Fruit fly (Drosophila melanogaster) whole organism, embryonic: ENCODE data around the gene mAChR-C.

ENCODE experiments used
- ATbp ChIP-seq: fragments of 200-800 bp; sonication (Bioruptor generic); optimal IDR thresholded peaks from 2 replicates; lab custom pipeline; 2017; ENCODE audit warnings: missing biosample characterization, mild to moderate bottlenecking, missing genetic modification characterization, missing genetic modification reagents
- CG10147 ChIP-seq: fragments of 200-800 bp; sonication (Bioruptor generic); optimal IDR thresholded peaks from 2 replicates; lab custom pipeline; 2019; ENCODE audit warnings: missing biosample characterization, mild to moderate bottlenecking, missing genetic modification characterization, moderate library complexity
- CG10209 ChIP-seq: fragments of 200-800 bp; sonication (Bioruptor generic); optimal IDR thresholded peaks from 3 replicates; lab custom pipeline; 2017; ENCODE audit warnings: missing biosample characterization, mild to moderate bottlenecking, missing genetic modification characterization, missing genetic modification reagents
- CG10321 ChIP-seq: fragments of 200-800 bp; sonication (Bioruptor generic); IDR thresholded peaks from 2 replicates; pipeline ENCODE4 v1.3.6; 2022; ENCODE audit warnings: missing biosample characterization, missing genetic modification characterization
- CG11695 ChIP-seq: fragments of 200-800 bp; sonication (Bioruptor generic); IDR thresholded peaks from 3 replicates; pipeline ENCODE4 v1.3.6; 2022; ENCODE audit warnings: missing biosample characterization, missing genetic modification characterization
- CG16779 ChIP-seq: fragments of 200-800 bp; sonication (Bioruptor generic); IDR thresholded peaks from 2 replicates; pipeline ENCODE4 v1.3.6; 2022; ENCODE audit warnings: missing biosample characterization, missing genetic modification characterization
- CG17912 ChIP-seq: fragments of 200-800 bp; sonication (Bioruptor generic); optimal IDR thresholded peaks from 2 replicates; lab custom pipeline; 2018; ENCODE audit warnings: missing biosample characterization, mild to moderate bottlenecking, missing genetic modification characterization
- CG1792 ChIP-seq: fragments of 200-800 bp; sonication (Bioruptor generic); optimal IDR thresholded peaks from 2 replicates; lab custom pipeline; 2016; ENCODE audit warnings: missing biosample characterization, missing genetic modification characterization
- CG2120 ChIP-seq: fragments of 200-800 bp; sonication (Bioruptor generic); optimal IDR thresholded peaks from 3 replicates; lab custom pipeline; 2016; ENCODE audit warnings: missing biosample characterization, missing genetic modification characterization
- CG31224 ChIP-seq: fragments of 200-800 bp; sonication (Bioruptor generic); IDR thresholded peaks from 2 replicates; pipeline ENCODE4 v1.3.6; 2022; ENCODE audit warnings: missing biosample characterization, missing genetic modification characterization
- CG43689 ChIP-seq: fragments of 200-800 bp; sonication (Bioruptor generic); IDR thresholded peaks from 2 replicates; pipeline ENCODE4 v1.3.6; 2022; ENCODE audit warnings: missing biosample characterization, missing genetic modification characterization
- CG4820 ChIP-seq: fragments of 200-800 bp; sonication (Bioruptor generic); optimal IDR thresholded peaks from 3 replicates; lab custom pipeline; 2016; ENCODE audit warnings: missing biosample characterization, missing genetic modification characterization
- CG6689 ChIP-seq: fragments of 200-800 bp; sonication (Bioruptor generic); IDR thresholded peaks from 2 replicates; pipeline ENCODE4 v1.3.6; 2022; ENCODE audit warnings: missing biosample characterization, missing genetic modification characterization
- CG8478 ChIP-seq: fragments of >200 bp; optimal IDR thresholded peaks from 2 replicates; lab custom pipeline; 2018
- CG8944 ChIP-seq: fragments of 200-800 bp; sonication (Bioruptor generic); optimal IDR thresholded peaks from 3 replicates; lab custom pipeline; 2016; ENCODE audit warnings: missing biosample characterization, missing genetic modification characterization
- CHES-1-like ChIP-seq: fragments of 200-800 bp; sonication (Bioruptor generic); optimal IDR thresholded peaks from 2 replicates; lab custom pipeline; 2016; ENCODE audit warnings: missing biosample characterization, missing genetic modification characterization
- CTCF ChIP-seq: fragments of 200-800 bp; sonication (Bioruptor generic); optimal IDR thresholded peaks from 2 replicates; lab custom pipeline; 2017; ENCODE audit warnings: missing biosample characterization, mild to moderate bottlenecking, missing genetic modification characterization, moderate library complexity
- CkIIα-i1 ChIP-seq: fragments of 200-800 bp; sonication (Bioruptor generic); IDR thresholded peaks from 2 replicates; pipeline ENCODE4 v1.3.6; 2022; ENCODE audit warnings: missing biosample characterization, missing genetic modification characterization
- Dbx ChIP-seq: fragments of 200-800 bp; sonication (Bioruptor generic); IDR thresholded peaks from 3 replicates; pipeline ENCODE4 v1.3.6; 2022; ENCODE audit warnings: missing biosample characterization, missing genetic modification characterization
- Dp ChIP-seq: fragments of 200-800 bp; sonication (Bioruptor generic); optimal IDR thresholded peaks from 2 replicates; lab custom pipeline; 2018; ENCODE audit warnings: missing biosample characterization, mild to moderate bottlenecking, missing genetic modification characterization, moderate library complexity
- Ets65A ChIP-seq: fragments of 200-800 bp; sonication (Bioruptor generic); peaks from one replicate; lab custom pipeline; 2016; ENCODE audit warnings: missing biosample characterization, missing genetic modification characterization
- Gsc ChIP-seq: fragments of 200-800 bp; sonication (Bioruptor generic); IDR thresholded peaks from 2 replicates; pipeline ENCODE4 v1.3.6; 2022; ENCODE audit warnings: missing biosample characterization, missing genetic modification characterization
- Gug ChIP-seq: fragments of 200-800 bp; sonication (Bioruptor generic); IDR thresholded peaks from 4 replicates; pipeline ENCODE4 v1.3.6; 2022; ENCODE audit warnings: missing biosample characterization, missing genetic modification characterization
- HHEX ChIP-seq: fragments of 200-800 bp; sonication (Bioruptor generic); optimal IDR thresholded peaks from 3 replicates; lab custom pipeline; 2017; ENCODE audit warnings: missing biosample characterization, mild to moderate bottlenecking, missing genetic modification characterization, missing genetic modification reagents
- HLH3B ChIP-seq: fragments of 200-800 bp; sonication (Bioruptor generic); IDR thresholded peaks from 2 replicates; pipeline ENCODE4 v1.3.6; 2022; ENCODE audit warnings: missing biosample characterization, missing genetic modification characterization
- HLH4C ChIP-seq: fragments of 200-800 bp; sonication (Bioruptor generic); IDR thresholded peaks from 3 replicates; pipeline ENCODE4 v1.3.6; 2022; ENCODE audit warnings: missing biosample characterization, missing genetic modification characterization; ENCODE audit not compliant: partially characterized antibody
- HmgZ ChIP-seq: fragments of 200-800 bp; sonication (Bioruptor generic); optimal IDR thresholded peaks from 2 replicates; lab custom pipeline; 2018; ENCODE audit warnings: missing biosample characterization, mild to moderate bottlenecking, missing genetic modification characterization
- Max ChIP-seq: fragments of 200-800 bp; sonication (Bioruptor generic); optimal IDR thresholded peaks from 2 replicates; lab custom pipeline; 2016; ENCODE audit warnings: missing biosample characterization, mild to moderate bottlenecking, missing genetic modification characterization
- Nf-YC ChIP-seq: fragments of 200-800 bp; optimal IDR thresholded peaks from 3 replicates; lab custom pipeline; 2019; ENCODE audit warnings: missing biosample characterization, mild to moderate bottlenecking, missing genetic modification characterization, moderate library complexity
- NfI ChIP-seq: fragments of 200-800 bp; sonication (Bioruptor generic); optimal IDR thresholded peaks from 3 replicates; lab custom pipeline; 2018; ENCODE audit warnings: missing biosample characterization, mild to moderate bottlenecking, missing genetic modification characterization, moderate library complexity
- Stat92E ChIP-seq, 3 experiments: fragments of >200 bp in 2 of 3; fragments of 200-800 bp in 1 of 3; sonication (Bioruptor generic) in 1 of 3; optimal IDR thresholded peaks; 2 replicates each; lab custom pipeline; 2017 to 2019; ENCODE audit warnings: missing biosample characterization in 3 of 3, missing genetic modification characterization in 3 of 3, mild to moderate bottlenecking in 1 of 3, moderate library complexity in 1 of 3
- br ChIP-seq: fragments of >200 bp; optimal IDR thresholded peaks from 2 replicates; lab custom pipeline; 2017
- btn ChIP-seq: fragments of 200-800 bp; sonication (Bioruptor generic); optimal IDR thresholded peaks from 2 replicates; lab custom pipeline; 2016; ENCODE audit warnings: missing biosample characterization, missing genetic modification characterization
- cato ChIP-seq: fragments of 200-800 bp; sonication (Bioruptor generic); optimal IDR thresholded peaks from 2 replicates; lab custom pipeline; 2016; ENCODE audit warnings: missing biosample characterization, missing genetic modification characterization, borderline replicate concordance
- dati ChIP-seq: fragments of 200-800 bp; sonication (Bioruptor generic); IDR thresholded peaks from 2 replicates; pipeline ENCODE4 v1.3.6; 2022; ENCODE audit warnings: missing biosample characterization, missing genetic modification characterization
- en ChIP-seq: fragments of 200-800 bp; sonication (Bioruptor generic); optimal IDR thresholded peaks from 2 replicates; lab custom pipeline; 2016; ENCODE audit warnings: missing biosample characterization, missing genetic modification characterization
- exex ChIP-seq: fragments of 200-800 bp; sonication (Bioruptor generic); optimal IDR thresholded peaks from 4 replicates; lab custom pipeline; 2018; ENCODE audit warnings: missing biosample characterization, mild to moderate bottlenecking, missing genetic modification characterization, moderate library complexity
- gcm ChIP-seq: fragments of 200-800 bp; sonication (Bioruptor generic); optimal IDR thresholded peaks from 2 replicates; lab custom pipeline; 2019; ENCODE audit warnings: missing biosample characterization, mild to moderate bottlenecking, missing genetic modification characterization, moderate library complexity
- hth ChIP-seq: fragments of >200 bp; optimal IDR thresholded peaks from 2 replicates; lab custom pipeline; 2017; ENCODE audit warnings: inconsistent platforms
- onecut ChIP-seq: fragments of 200-800 bp; sonication (Bioruptor generic); IDR thresholded peaks from 2 replicates; pipeline ENCODE4 v1.3.6; 2022; ENCODE audit warnings: missing biosample characterization, missing genetic modification characterization
- pros ChIP-seq: fragments of 200-800 bp; sonication (Bioruptor generic); optimal IDR thresholded peaks from 3 replicates; lab custom pipeline; 2019; ENCODE audit warnings: missing biosample characterization, mild to moderate bottlenecking, missing genetic modification characterization, moderate library complexity
- pzg ChIP-seq: fragments of 200-800 bp; sonication (Bioruptor generic); optimal IDR thresholded peaks from 3 replicates; lab custom pipeline; 2018; ENCODE audit warnings: missing biosample characterization, mild to moderate bottlenecking, missing genetic modification characterization, moderate library complexity
- rib ChIP-seq: fragments of 200-800 bp; sonication (Bioruptor generic); IDR thresholded peaks from 2 replicates; pipeline ENCODE4 v1.3.6; 2022; ENCODE audit warnings: missing biosample characterization, missing genetic modification characterization
- scrt ChIP-seq: fragments of 200-800 bp; sonication (Bioruptor generic); optimal IDR thresholded peaks from 2 replicates; lab custom pipeline; 2018; ENCODE audit warnings: missing biosample characterization, mild to moderate bottlenecking, missing genetic modification characterization, moderate library complexity
- sna ChIP-seq: fragments of 200-800 bp; sonication (Bioruptor generic); IDR thresholded peaks from 2 replicates; pipeline ENCODE4 v1.3.6; 2022; ENCODE audit warnings: missing biosample characterization, missing genetic modification characterization; ENCODE audit not compliant: partially characterized antibody
- so ChIP-seq: fragments of 200-800 bp; sonication (Bioruptor generic); IDR thresholded peaks from 3 replicates; pipeline ENCODE4 v1.3.6; 2022; ENCODE audit warnings: missing biosample characterization, missing genetic modification characterization
- sob ChIP-seq: fragments of 200-800 bp; sonication (Bioruptor generic); IDR thresholded peaks from 2 replicates; pipeline ENCODE4 v1.3.6; 2022; ENCODE audit warnings: missing biosample characterization, missing genetic modification characterization
- stwl ChIP-seq: fragments of 200-800 bp; sonication (Bioruptor generic); optimal IDR thresholded peaks from 3 replicates; lab custom pipeline; 2018; ENCODE audit warnings: missing biosample characterization, mild to moderate bottlenecking, missing genetic modification characterization, moderate library complexity
- tna ChIP-seq: fragments of 200-800 bp; sonication (Bioruptor generic); IDR thresholded peaks from 2 replicates; pipeline ENCODE4 v1.3.6; 2022; ENCODE audit warnings: missing biosample characterization, missing genetic modification characterization; ENCODE audit not compliant: partially characterized antibody
- vnd ChIP-seq: fragments of 200-800 bp; sonication (Bioruptor generic); IDR thresholded peaks from 3 replicates; pipeline ENCODE4 v1.3.6; 2022; ENCODE audit warnings: missing biosample characterization, missing genetic modification characterization; ENCODE audit not compliant: partially characterized antibody
- yki ChIP-seq: fragments of >200 bp; optimal IDR thresholded peaks from 3 replicates; lab custom pipeline; 2018

mAChR-C gene

DNA sequence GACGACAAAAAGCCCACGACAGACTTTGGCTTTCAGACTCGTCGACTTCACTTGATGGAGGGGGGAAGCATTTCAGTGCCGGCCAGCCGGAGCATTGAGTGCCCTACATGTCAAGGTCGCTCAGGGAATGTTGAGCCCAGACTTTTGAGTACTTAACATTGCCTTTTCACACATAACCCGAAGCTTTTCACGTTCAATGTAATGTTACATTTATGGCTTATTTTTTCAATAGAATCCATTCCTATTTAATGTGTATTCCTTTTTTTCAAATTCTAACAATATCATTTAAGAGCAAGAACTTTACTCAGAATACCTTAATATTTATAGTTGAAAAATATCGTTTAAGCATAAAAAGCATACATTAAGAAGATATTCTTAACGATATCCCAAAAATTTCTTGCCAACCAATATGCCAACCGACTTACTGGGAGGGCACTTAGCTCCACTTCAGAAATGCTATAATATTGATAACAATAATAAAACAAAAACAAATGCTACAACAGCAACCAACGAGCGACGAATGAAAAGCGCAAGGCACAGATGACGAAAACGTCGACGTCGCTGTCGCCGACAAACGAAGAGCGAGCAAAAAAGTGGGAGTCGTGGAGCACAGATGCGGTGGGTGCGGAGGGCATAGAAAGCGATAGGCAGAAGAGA lies 27.4 kb upstream of the mAChR-C start (continued):
- TF ChIP-seq stwl (tag; lab: Kevin White, UChicago): no peak
- peak; percentile 35 for TF ChIP-seq CTCF
- no peak for TF ChIP-seq CG43689 (GFP tag; lab: Robert Waterston, UW)
- no peak for TF ChIP-seq CG8478 (lab: Kevin White, UChicago)
- TF ChIP-seq Nf-YC (tag; lab: Kevin White, UChicago): peak; percentile 74
- TF ChIP-seq CG2120 (GFP tag; lab: Kevin White, UChicago): peak; percentile 52
- peak; percentile 39; the same call in 1 of the 2 replicates for TF ChIP-seq onecut (GFP tag; lab: Robert Waterston, UW)
- no peak for TF ChIP-seq sna (GFP tag; lab: Robert Waterston, UW)
- no peak for TF ChIP-seq gcm (GFP tag; lab: Kevin White, UChicago)
- no peak for TF ChIP-seq Stat92E (GFP tag; optimal IDR thresholded peaks at IDR 0.05; lab: Kevin White, UChicago)
- no peak for TF ChIP-seq NfI (GFP tag; lab: Kevin White, UChicago)
- peak; percentile 78 for TF ChIP-seq CG6689 (GFP tag; lab: Robert Waterston, UW)
- peak; percentile 63; the same call in 1 of the 2 replicates for TF ChIP-seq sob (GFP tag; lab: Robert Waterston, UW)
- peak; percentile 78 for TF ChIP-seq CG4820 (GFP tag; lab: Kevin White, UChicago)
- TF ChIP-seq CG10209 (GFP tag; lab: Kevin White, UChicago): peak; percentile 85
- peak; percentile 77; the same call in 2 of the 3 replicates for TF ChIP-seq Dbx (GFP tag; lab: Robert Waterston, UW)
- TF ChIP-seq Dp (GFP tag; lab: Kevin White, UChicago): no peak
- TF ChIP-seq vnd (GFP tag; lab: Robert Waterston, UW): no peak
- TF ChIP-seq dati: peak; percentile 19; the same call in 1 of the 2 replicates
- no peak for TF ChIP-seq HLH4C (GFP tag; lab: Robert Waterston, UW)
- peak; percentile 43 for TF ChIP-seq btn (GFP tag; lab: Kevin White, UChicago)
- 0 out of 2 replicates have a peak, but pooled peaks have one; percentile 46 for TF ChIP-seq CkIIα-i1 (GFP tag; lab: Robert Waterston, UW)
- TF ChIP-seq CG11695 (GFP tag; lab: Robert Waterston, UW): peak; percentile 71
- no peak for TF ChIP-seq Gsc
- peak; percentile 82 for TF ChIP-seq CG10147 (GFP tag; lab: Kevin White, UChicago)
- peak; percentile 80 for TF ChIP-seq en (GFP tag; lab: Kevin White, UChicago)
- peak; percentile 76 for TF ChIP-seq scrt (GFP tag; lab: Kevin White, UChicago)
- peak; percentile 56; the same call in 1 of the 2 replicates for TF ChIP-seq CG31224 (GFP tag; lab: Robert Waterston, UW)
- TF ChIP-seq CHES-1-like (GFP tag; lab: Kevin White, UChicago): no peak
- peak; percentile 62 for TF ChIP-seq cato (GFP tag; lab: Kevin White, UChicago)
- peak; percentile 20 for TF ChIP-seq exex
- no peak for TF ChIP-seq yki (lab: Kevin White, UChicago)
- TF ChIP-seq pros (GFP tag; lab: Kevin White, UChicago): no peak
- 0 out of 2 replicates have a peak, but pooled peaks have one; percentile 21 for TF ChIP-seq rib (GFP tag; lab: Robert Waterston, UW)
- TF ChIP-seq CG16779: no peak
- no peak for TF ChIP-seq CG8944
- TF ChIP-seq HmgZ (tag; lab: Kevin White, UChicago): no peak
- TF ChIP-seq CG1792: peak; percentile 76
- TF ChIP-seq pzg (GFP tag; lab: Kevin White, UChicago): no peak
- 0 out of 3 replicates have a peak, but pooled peaks have one; percentile 30 for TF ChIP-seq so (GFP tag; lab: Robert Waterston, UW)
- TF ChIP-seq Ets65A (GFP tag; lab: Kevin White, UChicago): peak; percentile 98
- no peak for TF ChIP-seq br (lab: Kevin White, UChicago)
- peak; percentile 76 for TF ChIP-seq Gug (GFP tag; lab: Robert Waterston, UW)
- TF ChIP-seq HHEX (GFP tag; lab: Kevin White, UChicago): peak; percentile 81
- TF ChIP-seq CG17912 (GFP tag; lab: Kevin White, UChicago): no peak
- peak; percentile 82 for TF ChIP-seq HLH3B (GFP tag; lab: Robert Waterston, UW)
- TF ChIP-seq tna (GFP tag; lab: Robert Waterston, UW): no peak
- no peak for TF ChIP-seq CG10321
- TF ChIP-seq ATbp (GFP tag; lab: Kevin White, UChicago): peak; percentile 75
- TF ChIP-seq hth (lab: Kevin White, UChicago): no peak
- peak; percentile 80 for TF ChIP-seq Max (GFP tag; lab: Kevin White, UChicago)
